Worm (Caenorhabditis elegans) whole organism, L2 larva: ENCODE measurements around the gene T25D3.4.

ENCODE experiments used
- C34F6.9 ChIP-seq: fragments of 150-350 bp; optimal IDR thresholded peaks from 2 replicates; lab custom pipeline; 2014; ENCODE audit warnings: missing biosample characterization, missing genetic modification characterization
- F13H6.1 ChIP-seq: sonication (generic microtip); optimal IDR thresholded peaks from 2 replicates; lab custom pipeline; 2016; ENCODE audit warnings: missing genetic modification characterization, missing compliant biosample characterization
- R02D3.7 ChIP-seq: fragments of 150-350 bp; optimal IDR thresholded peaks from 2 replicates; lab custom pipeline; 2014; ENCODE audit warnings: missing biosample characterization, missing genetic modification characterization
- ZK546.5 ChIP-seq: sonication (generic microtip); optimal IDR thresholded peaks from 2 replicates; lab custom pipeline; 2017; ENCODE audit warnings: missing biosample characterization, missing genetic modification characterization
- alr-1 ChIP-seq: fragments of 150-350 bp; optimal IDR thresholded peaks from 2 replicates; lab custom pipeline; 2014; ENCODE audit warnings: missing biosample characterization, missing genetic modification characterization
- aly-2 ChIP-seq: fragments of 150-350 bp; optimal IDR thresholded peaks from 2 replicates; lab custom pipeline; 2014; ENCODE audit warnings: missing biosample characterization, missing genetic modification characterization
- ama-1 ChIP-seq: fragments of 150-350 bp; optimal IDR thresholded peaks from 2 replicates; lab custom pipeline; 2018; ENCODE audit warnings: inconsistent platforms
- blmp-1 ChIP-seq: sonication (generic microtip); optimal IDR thresholded peaks from 2 replicates; lab custom pipeline; 2017; ENCODE audit warnings: missing genetic modification characterization, mild to moderate bottlenecking, missing compliant biosample characterization, antibody characterized with exemption, moderate library complexity; ENCODE audit not compliant: insufficient read depth
- ceh-16 ChIP-seq: fragments of 150-350 bp; optimal IDR thresholded peaks from 2 replicates; lab custom pipeline; 2014; ENCODE audit warnings: missing biosample characterization, missing genetic modification characterization
- ceh-82 ChIP-seq: fragments of 150-350 bp; optimal IDR thresholded peaks from 2 replicates; lab custom pipeline; 2014; ENCODE audit warnings: missing biosample characterization, missing genetic modification characterization
- crh-2 ChIP-seq: sonication (generic microtip); optimal IDR thresholded peaks from 2 replicates; lab custom pipeline; 2017; ENCODE audit warnings: missing biosample characterization, missing genetic modification characterization
- dmd-4 ChIP-seq: sonication (generic microtip); optimal IDR thresholded peaks from 2 replicates; lab custom pipeline; 2017; ENCODE audit warnings: missing biosample characterization, missing genetic modification characterization
- egl-27 ChIP-seq: sonication (generic microtip); optimal IDR thresholded peaks from 3 replicates; lab custom pipeline; 2017; ENCODE audit warnings: missing biosample characterization, missing genetic modification reagents, missing genetic modification characterization
- fos-1 ChIP-seq: fragments of 150-350 bp; optimal IDR thresholded peaks from 2 replicates; lab custom pipeline; 2014; ENCODE audit warnings: missing biosample characterization, missing genetic modification characterization
- lin-39 ChIP-seq: fragments of 150-350 bp; optimal IDR thresholded peaks from 2 replicates; lab custom pipeline; 2014; ENCODE audit warnings: missing biosample characterization, missing genetic modification reagents, missing genetic modification characterization
- mab-5 ChIP-seq: fragments of 150-350 bp; optimal IDR thresholded peaks from 2 replicates; lab custom pipeline; 2014; ENCODE audit warnings: missing biosample characterization, missing genetic modification characterization
- nhr-11 ChIP-seq: fragments of 150-350 bp; optimal IDR thresholded peaks from 2 replicates; lab custom pipeline; 2014; ENCODE audit warnings: missing biosample characterization, missing genetic modification characterization
- nhr-12 ChIP-seq: fragments of 150-350 bp; optimal IDR thresholded peaks from 2 replicates; lab custom pipeline; 2014; ENCODE audit warnings: missing biosample characterization, missing genetic modification characterization
- nhr-129 ChIP-seq: fragments of 150-350 bp; optimal IDR thresholded peaks from 2 replicates; lab custom pipeline; 2014; ENCODE audit warnings: missing biosample characterization, missing genetic modification characterization
- nhr-23 ChIP-seq: fragments of 150-350 bp; optimal IDR thresholded peaks from 2 replicates; lab custom pipeline; 2014; ENCODE audit warnings: missing biosample characterization, missing genetic modification reagents, missing genetic modification characterization
- nhr-25 ChIP-seq: fragments of 150-350 bp; sonication (generic microtip); optimal IDR thresholded peaks from 3 replicates; lab custom pipeline; 2014; ENCODE audit warnings: missing biosample characterization, missing genetic modification characterization
- nhr-6 ChIP-seq: fragments of 150-350 bp; optimal IDR thresholded peaks from 2 replicates; lab custom pipeline; 2014; ENCODE audit warnings: missing biosample characterization, missing genetic modification characterization
- peb-1 ChIP-seq: fragments of 150-350 bp; optimal IDR thresholded peaks from 2 replicates; lab custom pipeline; 2014; ENCODE audit warnings: missing biosample characterization, missing genetic modification characterization
- sem-4 ChIP-seq: fragments of 150-350 bp; optimal IDR thresholded peaks from 2 replicates; lab custom pipeline; 2014; ENCODE audit warnings: missing biosample characterization, missing genetic modification reagents, missing genetic modification characterization
- skn-1 ChIP-seq: sonication (generic microtip); optimal IDR thresholded peaks from 2 replicates; lab custom pipeline; 2017; ENCODE audit warnings: missing biosample characterization, missing genetic modification characterization
- sma-3 ChIP-seq: sonication (generic microtip); optimal IDR thresholded peaks from 2 replicates; lab custom pipeline; 2016; ENCODE audit warnings: missing genetic modification reagents, missing genetic modification characterization, missing compliant biosample characterization
- sma-9 ChIP-seq, 2 experiments: fragments of 150-350 bp in 1 of 2; sonication (generic microtip) in 1 of 2; optimal IDR thresholded peaks; 2 replicates each; lab custom pipeline; 2014 to 2016; ENCODE audit warnings: missing genetic modification characterization in 2 of 2, mild to moderate bottlenecking in 1 of 2, missing biosample characterization in 1 of 2, missing compliant biosample characterization in 1 of 2, missing genetic modification reagents in 1 of 2, moderate library complexity in 1 of 2
- unc-39 ChIP-seq: fragments of 150-350 bp; optimal IDR thresholded peaks from 2 replicates; lab custom pipeline; 2014; ENCODE audit warnings: missing biosample characterization, missing genetic modification characterization
- unc-55 ChIP-seq: fragments of 150-350 bp; sonication (generic microtip); optimal IDR thresholded peaks from 3 replicates; lab custom pipeline; 2014; ENCODE audit warnings: missing biosample characterization, missing genetic modification reagents, missing genetic modification characterization
- unc-62 ChIP-seq: fragments of 150-350 bp; optimal IDR thresholded peaks from 2 replicates; lab custom pipeline; 2014; ENCODE audit warnings: missing biosample characterization, missing genetic modification reagents, missing genetic modification characterization
- zag-1 ChIP-seq: fragments of 150-350 bp; optimal IDR thresholded peaks from 2 replicates; lab custom pipeline; 2014; ENCODE audit warnings: missing biosample characterization, missing genetic modification characterization
- ztf-4 ChIP-seq: fragments of 150-350 bp; optimal IDR thresholded peaks from 2 replicates; lab custom pipeline; 2014; ENCODE audit warnings: missing biosample characterization, missing genetic modification characterization

Gene T25D3.4

DNA sequence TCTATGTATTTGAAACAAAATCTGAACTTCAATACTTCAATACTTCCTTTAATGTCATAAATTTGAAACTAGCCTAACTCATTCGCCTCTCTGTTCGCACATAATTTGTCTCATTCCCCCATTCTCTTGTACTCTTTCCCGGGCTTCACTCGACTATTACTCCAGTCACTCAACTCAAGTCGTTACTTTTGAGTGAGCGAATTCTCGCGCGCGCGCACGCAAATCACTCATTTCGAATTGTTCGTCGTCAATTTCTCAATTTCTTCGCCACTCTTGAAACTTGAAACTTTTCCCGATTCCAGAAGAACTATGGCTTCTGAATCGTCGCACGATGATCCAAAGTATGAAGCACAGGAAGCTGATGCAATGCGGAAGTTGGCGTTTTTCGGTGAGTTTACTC, 42.8 kb upstream of the T25D3.4 start, which contains the start of gene col-68:
Gene col-68 (plus strand): TSS at position 301 of the 400 bp plus-strand sequence.
- TF ChIP-seq ama-1 (no peak), unc-62 (GFP tag; lab: Kevin White, UChicago) (no peak), ceh-82 (tag; lab: Kevin White, UChicago) (no peak), unc-39 (tag; lab: Kevin White, UChicago) (no peak), alr-1 (tag; lab: Kevin White, UChicago) (no peak), ceh-16 (no peak), nhr-11 (tag; lab: Kevin White, UChicago) (no peak), nhr-129 (no peak), R02D3.7 (tag; lab: Kevin White, UChicago) (no peak), skn-1 (tag; lab: Kevin White, UChicago) (no peak), dmd-4 (tag; lab: Kevin White, UChicago) (no peak), nhr-23 (tag; lab: Kevin White, UChicago) (no peak)

DNA sequence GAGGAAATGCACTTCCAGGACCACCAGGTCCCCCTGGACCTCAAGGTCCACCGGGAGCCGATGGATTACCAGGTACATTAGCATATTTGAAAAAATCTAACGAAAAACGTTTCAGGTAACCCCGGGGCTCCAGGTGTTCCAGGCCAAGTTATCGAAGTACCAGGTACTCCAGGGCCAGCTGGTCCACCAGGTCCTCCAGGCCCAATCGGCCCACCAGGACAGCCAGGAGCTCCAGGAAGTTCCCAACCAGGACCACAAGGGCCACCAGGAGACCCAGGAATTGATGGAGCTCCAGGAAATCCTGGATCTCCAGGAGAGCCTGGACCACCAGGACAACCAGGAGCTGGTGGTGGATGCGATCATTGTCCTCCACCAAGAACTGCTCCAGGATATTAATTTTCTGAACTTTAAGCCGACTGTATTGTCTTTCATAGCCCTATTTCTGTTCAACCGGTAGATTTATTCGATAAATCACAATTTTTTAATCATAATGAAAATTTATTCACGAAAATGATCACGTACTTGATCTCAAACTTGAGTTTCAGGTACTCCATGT, 41.6 kb upstream of the T25D3.4 start:
- no peak for TF ChIP-seq lin-39 (tag; lab: Kevin White, UChicago)
- TF ChIP-seq dmd-4 (tag; lab: Kevin White, UChicago): no peak

DNA sequence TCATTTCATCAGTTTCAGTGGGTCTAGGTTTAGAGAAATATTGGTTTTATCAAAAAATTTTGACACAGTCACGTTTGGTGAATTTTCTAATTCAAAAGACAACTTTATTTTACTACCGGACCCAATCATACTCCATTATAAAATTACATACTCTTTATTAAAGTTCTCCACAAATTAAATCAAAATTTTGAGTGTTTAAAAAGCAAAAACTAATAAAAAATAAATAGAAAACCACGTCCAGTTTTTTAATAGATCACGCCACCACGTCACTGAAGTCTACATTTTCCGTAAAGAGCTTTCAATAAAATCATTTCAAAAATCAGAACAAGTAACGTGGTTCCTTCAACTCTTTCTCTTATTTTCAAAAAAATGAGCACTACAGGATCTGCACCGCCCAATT, 41.1 kb upstream of the T25D3.4 start, which contains the start of gene txt-1:
Gene txt-1 (plus strand): TSS at position 301 of the 400 bp plus-strand sequence.
- TF ChIP-seq nhr-6 (tag; lab: Kevin White, UChicago) (no peak), unc-39 (tag; lab: Kevin White, UChicago) (no peak), ztf-4 (tag; lab: Kevin White, UChicago) (no peak), sma-3 (GFP tag; lab: Kevin White, UChicago) (no peak), lin-39 (tag; lab: Kevin White, UChicago) (no peak), egl-27 (tag; lab: Kevin White, UChicago) (no peak), nhr-11 (tag; lab: Kevin White, UChicago) (no peak)

DNA sequence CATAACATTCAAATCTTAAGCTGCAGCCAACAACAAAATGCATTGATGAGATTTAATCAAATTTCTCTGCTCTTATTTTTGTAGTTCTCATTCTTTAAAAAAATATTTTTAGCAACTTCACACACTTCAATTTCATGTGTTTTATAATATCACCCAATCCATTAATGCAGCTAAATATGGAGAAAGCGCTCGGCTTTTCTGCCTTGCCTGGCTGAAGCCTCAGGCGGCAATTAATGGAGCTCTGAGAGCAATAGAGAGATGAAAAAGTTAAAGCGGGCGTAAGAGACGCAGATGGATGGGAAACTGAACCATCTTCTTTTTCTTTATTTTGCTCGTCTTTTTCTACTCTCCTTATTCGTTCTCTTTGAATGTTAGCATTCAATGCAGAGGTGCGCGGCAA, 39.3 kb upstream of the T25D3.4 start:
- TF ChIP-seq alr-1 (tag; lab: Kevin White, UChicago) (no peak), dmd-4 (tag; lab: Kevin White, UChicago) (no peak), F13H6.1 (no peak), nhr-11 (tag; lab: Kevin White, UChicago) (no peak), nhr-12 (tag; lab: Kevin White, UChicago) (no peak), mab-5 (tag; lab: Kevin White, UChicago) (no peak), nhr-25 (tag; lab: Kevin White, UChicago) (no peak), nhr-23 (tag; lab: Kevin White, UChicago) (no peak), unc-55 (GFP tag; lab: Kevin White, UChicago) (no peak)

DNA sequence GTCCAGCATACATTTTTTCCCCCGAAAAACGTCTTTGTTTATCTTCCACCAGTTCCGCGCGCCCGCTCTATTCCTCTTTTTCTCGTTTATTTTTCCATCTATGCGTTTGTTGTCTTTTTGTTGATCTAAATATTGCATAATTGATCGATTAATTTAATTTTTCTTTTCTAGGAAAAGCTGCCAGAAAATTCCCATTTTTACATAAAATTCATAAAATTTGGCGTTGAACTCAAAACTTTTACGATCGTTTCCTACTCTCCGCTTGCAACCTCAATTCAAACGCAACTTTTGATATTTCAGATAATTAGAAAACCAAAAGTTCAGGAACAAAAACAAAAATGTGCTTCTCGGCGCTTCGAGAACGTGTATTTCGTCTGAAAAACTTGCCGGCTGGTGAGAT, 38.2 kb upstream of the T25D3.4 start, which contains the start of gene C50D2.2:
Gene C50D2.2 (plus strand): TSS at position 301 of the 400 bp plus-strand sequence.
- no peak for TF ChIP-seq nhr-6 (tag; lab: Kevin White, UChicago)
- no peak for TF ChIP-seq fos-1 (tag; lab: Kevin White, UChicago)
- TF ChIP-seq ceh-16: no peak
- no peak for TF ChIP-seq dmd-4 (tag; lab: Kevin White, UChicago)
- TF ChIP-seq aly-2 (tag; lab: Kevin White, UChicago): no peak
- TF ChIP-seq blmp-1 (tag; lab: Kevin White, UChicago): no peak
- TF ChIP-seq zag-1 (tag; lab: Kevin White, UChicago): no peak
- no peak for TF ChIP-seq sem-4 (tag; lab: Kevin White, UChicago)
- TF ChIP-seq alr-1 (tag; lab: Kevin White, UChicago): no peak
- TF ChIP-seq peb-1: no peak
- no peak for TF ChIP-seq ceh-82 (tag; lab: Kevin White, UChicago)
- no peak for TF ChIP-seq skn-1 (tag; lab: Kevin White, UChicago)
- no peak for TF ChIP-seq nhr-25 (tag; lab: Kevin White, UChicago)
- no peak for TF ChIP-seq sma-9 (GFP tag; optimal IDR thresholded peaks at IDR 0.05; lab: Kevin White, UChicago)
- TF ChIP-seq sma-9 (tag; optimal IDR thresholded peaks at IDR 0.05; lab: Kevin White, UChicago): no peak
- no peak for TF ChIP-seq ZK546.5
- TF ChIP-seq crh-2 (tag; lab: Kevin White, UChicago): no peak
- TF ChIP-seq lin-39 (tag; lab: Kevin White, UChicago): no peak
- no peak for TF ChIP-seq sma-3 (GFP tag; lab: Kevin White, UChicago)
- TF ChIP-seq C34F6.9 (tag; lab: Kevin White, UChicago): no peak
- no peak for TF ChIP-seq nhr-23 (tag; lab: Kevin White, UChicago)
- TF ChIP-seq, all 48 proteins: peak for 0
